Worm (Caenorhabditis elegans) whole organism, early embryonic: ENCODE data around the gene gst-1.

ENCODE experiments used
- B0310.2 ChIP-seq: sonication (generic microtip); optimal IDR thresholded peaks from 2 replicates; lab custom pipeline; 2016; ENCODE audit warnings: mild to moderate bottlenecking, missing genetic modification characterization, missing compliant biosample characterization
- F13C5.2 ChIP-seq: sonication (generic microtip); optimal IDR thresholded peaks from 2 replicates; lab custom pipeline; 2017; ENCODE audit warnings: mild to moderate bottlenecking, missing genetic modification characterization, inconsistent platforms, missing compliant biosample characterization
- aly-1 ChIP-seq: sonication (generic microtip); optimal IDR thresholded peaks from 2 replicates; lab custom pipeline; 2016; ENCODE audit warnings: missing genetic modification characterization, missing compliant biosample characterization
- ama-1 ChIP-seq: fragments of 150-350 bp; optimal IDR thresholded peaks from 2 replicates; lab custom pipeline; 2014
- ceh-13 ChIP-seq: fragments of 200-800 bp; sonication (Bioruptor generic); optimal IDR thresholded peaks from 2 replicates; lab custom pipeline; 2018; ENCODE audit warnings: mild to moderate bottlenecking, missing genetic modification characterization, missing compliant biosample characterization
- ceh-36 ChIP-seq: sonication (generic microtip); optimal IDR thresholded peaks from 2 replicates; lab custom pipeline; 2016; ENCODE audit warnings: missing genetic modification characterization, inconsistent platforms, missing compliant biosample characterization
- ets-7 ChIP-seq: sonication (generic microtip); optimal IDR thresholded peaks from 2 replicates; lab custom pipeline; 2016; ENCODE audit warnings: missing genotype, missing genetic modification characterization, missing compliant biosample characterization
- flt-1 ChIP-seq: fragments of 200-800 bp; sonication (Bioruptor generic); IDR thresholded peaks from 2 replicates; pipeline ENCODE4 v1.3.6; 2022; ENCODE audit warnings: missing genetic modification characterization, missing compliant biosample characterization
- hmbx-1 ChIP-seq: sonication (generic microtip); optimal IDR thresholded peaks from 2 replicates; lab custom pipeline; 2016; ENCODE audit warnings: mild to moderate bottlenecking, missing genetic modification characterization, missing compliant biosample characterization
- hmg-4 ChIP-seq: fragments of 200-800 bp; sonication (Bioruptor generic); optimal IDR thresholded peaks from 2 replicates; lab custom pipeline; 2018; ENCODE audit warnings: mild to moderate bottlenecking, missing genetic modification characterization, missing compliant biosample characterization
- hnd-1 ChIP-seq: sonication (generic microtip); optimal IDR thresholded peaks from 2 replicates; lab custom pipeline; 2016; ENCODE audit warnings: missing genetic modification characterization, missing compliant biosample characterization
- pes-1 ChIP-seq: fragments of 200-800 bp; sonication (Bioruptor generic); IDR thresholded peaks from 2 replicates; pipeline ENCODE4 v1.3.6; 2022; ENCODE audit warnings: missing genetic modification reagents, missing genetic modification characterization, missing compliant biosample characterization
- scrt-1 ChIP-seq: fragments of 200-800 bp; sonication (Bioruptor generic); IDR thresholded peaks from 2 replicates; pipeline ENCODE4 v1.3.6; 2022; ENCODE audit warnings: missing genetic modification characterization, missing compliant biosample characterization
- sea-1 ChIP-seq: fragments of 200-800 bp; sonication (Bioruptor generic); conservative IDR thresholded peaks from 2 replicates; pipeline ENCODE4 v1.3.6; 2022; ENCODE audit warnings: missing genetic modification characterization, missing compliant biosample characterization
- tbx-11 ChIP-seq: fragments of 200-800 bp; sonication (Bioruptor generic); IDR thresholded peaks from 2 replicates; pipeline ENCODE4 v1.3.6; 2022; ENCODE audit warnings: missing genetic modification characterization, missing compliant biosample characterization
- tbx-37 ChIP-seq: fragments of 200-800 bp; sonication (Bioruptor generic); conservative IDR thresholded peaks from 2 replicates; pipeline ENCODE4 v1.3.6; 2022; ENCODE audit warnings: missing genetic modification reagents, missing genetic modification characterization, missing compliant biosample characterization
- tra-4 ChIP-seq: sonication (generic microtip); optimal IDR thresholded peaks from 2 replicates; lab custom pipeline; 2017; ENCODE audit warnings: missing genetic modification characterization, missing compliant biosample characterization

The gst-1 gene

DNA sequence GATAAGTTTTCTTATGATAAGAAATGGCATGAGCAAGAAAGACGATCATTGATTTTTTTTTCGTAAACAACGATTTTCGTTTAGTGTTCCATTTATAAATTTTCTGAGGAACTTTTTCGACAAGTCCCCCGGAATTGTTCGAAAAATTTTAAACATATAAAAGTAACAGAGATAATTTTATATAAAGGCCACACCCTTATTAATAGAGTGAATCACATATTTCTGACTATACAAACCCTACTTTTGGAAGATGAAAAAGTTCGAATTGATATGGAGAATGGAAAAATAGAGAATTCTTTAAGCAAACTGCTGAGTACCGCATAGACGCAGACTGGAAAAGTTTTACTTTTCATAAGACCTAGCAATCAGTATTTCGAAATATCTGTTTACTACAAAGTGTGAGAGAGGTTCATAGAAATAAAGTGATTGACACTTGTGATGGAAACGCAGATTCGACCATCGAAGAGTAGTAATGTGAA is 8.0 kb upstream of the gst-1 start:
- TF ChIP-seq scrt-1 (GFP tag; lab: Robert Waterston, UW) (no peak), ceh-36 (tag; lab: Kevin White, UChicago) (peak; percentile 3), sea-1 (peak; percentile 47; the same call in 1 of the 2 replicates), hnd-1 (tag; lab: Kevin White, UChicago) (peak; percentile 61)

DNA sequence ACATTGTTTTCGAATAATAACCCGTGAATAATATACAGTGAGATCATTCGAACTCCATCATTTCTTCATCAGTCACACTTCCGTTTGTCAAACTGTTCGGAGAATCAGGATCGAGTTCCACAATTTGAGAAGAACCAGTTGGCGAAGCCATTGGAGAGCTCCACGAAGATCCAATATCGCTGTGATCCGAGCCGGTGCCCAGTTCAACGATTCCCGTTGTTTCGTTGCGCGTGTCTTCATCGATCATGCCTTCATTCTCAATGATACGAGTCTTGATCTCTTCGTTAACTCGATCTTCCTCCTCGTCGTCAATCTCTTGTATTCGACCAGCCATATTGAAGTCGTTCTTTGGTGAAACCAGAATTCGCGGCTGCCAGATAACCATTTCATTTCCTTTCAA is 7.4 kb upstream of the gst-1 start:
- TF ChIP-seq scrt-1 (GFP tag; lab: Robert Waterston, UW) = no peak
- no peak for TF ChIP-seq ceh-13 (GFP tag; lab: Kevin White, UChicago)
- TF ChIP-seq B0310.2 (tag; lab: Kevin White, UChicago) = no peak
- no peak for TF ChIP-seq tbx-37 (GFP tag; lab: Robert Waterston, UW)
- no peak for TF ChIP-seq ceh-36 (tag; lab: Kevin White, UChicago)
- no peak for TF ChIP-seq hmbx-1 (tag; lab: Kevin White, UChicago)
- TF ChIP-seq sea-1 = no peak
- no peak for TF ChIP-seq pes-1 (GFP tag; lab: Robert Waterston, UW)
- no peak for TF ChIP-seq ama-1 (lab: Kevin White, UChicago)
- no peak for TF ChIP-seq tbx-11 (GFP tag; lab: Robert Waterston, UW)
- TF ChIP-seq F13C5.2 (tag; lab: Kevin White, UChicago) = no peak
- no peak for TF ChIP-seq flt-1
- TF ChIP-seq aly-1 = no peak
- TF ChIP-seq hnd-1 (tag; lab: Kevin White, UChicago) = no peak

- no peak for TF ChIP-seq tbx-37 (GFP tag; lab: Robert Waterston, UW)
- TF ChIP-seq hnd-1 (tag; lab: Kevin White, UChicago) = no peak
- peak; percentile 33; the same call in 1 of the 2 replicates for TF ChIP-seq sea-1
- TF ChIP-seq aly-1 = no peak
- 0 out of 2 replicates have a peak, but pooled peaks have one; percentile 59 for TF ChIP-seq scrt-1 (GFP tag; lab: Robert Waterston, UW)
- TF ChIP-seq ama-1 (lab: Kevin White, UChicago) = no peak
Observed at ce11 chrIII:9052371-9052978, 6.7 kb upstream of the gst-1 start.

DNA sequence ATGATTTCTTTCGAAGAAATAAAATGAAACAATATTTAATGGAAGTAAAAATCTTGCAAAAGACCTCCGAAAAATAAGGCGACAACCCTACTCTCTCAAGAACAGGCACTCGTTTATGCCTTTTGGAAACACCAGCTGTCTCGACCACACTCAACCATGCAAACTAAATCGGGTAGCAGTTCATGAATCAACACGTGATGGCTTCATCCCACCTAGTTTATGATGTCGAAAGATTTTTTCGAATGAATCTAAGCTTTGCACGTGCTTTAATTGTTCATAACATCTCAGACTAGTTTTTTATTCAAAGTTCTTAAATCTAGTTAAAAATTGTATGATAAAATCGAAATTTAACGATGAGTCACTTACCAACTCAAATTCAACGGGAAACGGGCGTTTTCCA is 5.9 kb upstream of the gst-1 start:
- TF ChIP-seq hmbx-1 (tag; lab: Kevin White, UChicago) = no peak
- 0 out of 2 replicates have a peak, but pooled peaks have one; percentile 37 for TF ChIP-seq pes-1 (GFP tag; lab: Robert Waterston, UW)

ce11 chrIII:9053740-9054252 is 5.3 kb upstream of the gst-1 start, which contains the start of gene R107.5:
Gene R107.5, minus strand, starts transcription at chrIII:9053790.
- TF ChIP-seq hmg-4 (GFP tag; lab: Kevin White, UChicago) (peak; percentile 47), flt-1 (peak; percentile 24; the same call in 1 of the 2 replicates), ceh-36 (tag; lab: Kevin White, UChicago) (no peak), tra-4 (tag; lab: Kevin White, UChicago) (peak; percentile 58), pes-1 (GFP tag; lab: Robert Waterston, UW) (peak; percentile 12; the same call in 1 of the 2 replicates), B0310.2 (tag; lab: Kevin White, UChicago) (peak; percentile 63), hmbx-1 (tag; lab: Kevin White, UChicago) (no peak), hnd-1 (tag; lab: Kevin White, UChicago) (peak; percentile 31), sea-1 (0 out of 2 replicates have a peak, but pooled peaks have one; percentile 11), ceh-13 (GFP tag; lab: Kevin White, UChicago) (no peak), tbx-11 (GFP tag; lab: Robert Waterston, UW) (no peak), F13C5.2 (tag; lab: Kevin White, UChicago) (peak; percentile 66)

ce11 chrIII:9054414-9055147 is 4.5 kb upstream of the gst-1 start, which contains the start of gene cls-2:
Gene cls-2, plus strand, starts transcription at chrIII:9055048.
- TF ChIP-seq tbx-37 (GFP tag; lab: Robert Waterston, UW) (no peak), sea-1 (0 out of 2 replicates have a peak, but pooled peaks have one; percentile 58), flt-1 (no peak)

- TF ChIP-seq ama-1 (lab: Kevin White, UChicago) (no peak), tbx-11 (GFP tag; lab: Robert Waterston, UW) (no peak), ceh-36 (tag; lab: Kevin White, UChicago) (no peak), ets-7 (no peak), hmg-4 (GFP tag; lab: Kevin White, UChicago) (no peak), tbx-37 (GFP tag; lab: Robert Waterston, UW) (no peak), hnd-1 (tag; lab: Kevin White, UChicago) (no peak), tra-4 (tag; lab: Kevin White, UChicago) (no peak), sea-1 (no peak), B0310.2 (tag; lab: Kevin White, UChicago) (no peak), ceh-13 (GFP tag; lab: Kevin White, UChicago) (no peak), F13C5.2 (tag; lab: Kevin White, UChicago) (no peak)
Observed at ce11 chrIII:9060267-9060666, 1.1 kb downstream of the gst-1 start.
